Fruit fly (Drosophila melanogaster): ENCODE results near the gene Frl.

The Frl gene

DNA sequence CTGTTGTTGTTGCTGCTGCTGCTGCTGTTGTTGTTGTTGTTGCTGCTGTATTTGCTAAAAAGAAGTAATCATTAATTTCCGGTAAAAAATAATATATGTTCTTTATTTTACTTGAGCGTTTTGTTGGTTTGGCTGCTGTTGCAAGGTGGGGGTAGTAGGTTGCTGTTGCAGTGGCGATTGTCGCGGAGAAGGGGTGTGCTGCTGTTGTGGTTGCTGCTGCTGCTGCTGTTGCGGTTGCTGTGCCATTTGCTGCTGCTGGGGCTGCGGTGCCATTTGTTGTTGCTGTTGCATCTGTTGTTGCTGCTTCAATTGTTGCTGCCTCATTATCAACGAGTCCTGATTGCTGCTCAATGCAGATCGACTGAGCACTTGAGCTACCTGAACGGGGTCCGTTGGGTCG lies 27.3 kb upstream of the Frl start:
- TF ChIP-seq CG6791 (GFP tag; IDR thresholded peaks at IDR 0.05; ENCODE audit: partially characterized antibody) (no peak), tx (GFP tag; optimal IDR thresholded peaks at IDR 0.05) (no peak), Fer3 (tag; optimal IDR thresholded peaks at IDR 0.05) (no peak), CG17612 (GFP tag; IDR thresholded peaks at IDR 0.05) (no peak), CG2712 (tag; optimal IDR thresholded peaks at IDR 0.05) (no peak), CG18599 (GFP tag; optimal IDR thresholded peaks at IDR 0.05) (no peak), MTF-1 (GFP tag; optimal IDR thresholded peaks at IDR 0.05; ENCODE audit: borderline replicate concordance) (no peak), Dfd (GFP tag; optimal IDR thresholded peaks at IDR 0.05) (peak in 1 of 2 experiments; percentile 77), CG4360 (GFP tag; IDR thresholded peaks at IDR 0.05) (peak; percentile 37; the same call in 1 of the 2 replicates), Vsx1 (GFP tag; optimal IDR thresholded peaks at IDR 0.05) (no peak), tin (GFP tag; optimal IDR thresholded peaks at IDR 0.05) (no peak)

dm6 chr3L:14027549-14027948 lies 25.5 kb upstream of the Frl start:
- TF ChIP-seq Dfd (GFP tag; optimal IDR thresholded peaks at IDR 0.05) (peak in 1 of 2 experiments; percentile 44), CG18476 (GFP tag; optimal IDR thresholded peaks at IDR 0.05) (no peak), phol (tag; optimal IDR thresholded peaks at IDR 0.05) (no peak), Hmx (GFP tag; optimal IDR thresholded peaks at IDR 0.05) (no peak), Oaz (GFP tag; IDR thresholded peaks at IDR 0.05) (no peak), sisA (GFP tag; IDR thresholded peaks at IDR 0.05) (no peak), CG4360 (GFP tag; IDR thresholded peaks at IDR 0.05) (peak; percentile 64), trem (tag; optimal IDR thresholded peaks at IDR 0.05) (no peak), emc (GFP tag; optimal IDR thresholded peaks at IDR 0.05) (no peak)

- no peak for TF ChIP-seq CG30403 (GFP tag; optimal IDR thresholded peaks at IDR 0.05)
- peak; percentile 39; the same call in 1 of the 2 replicates for TF ChIP-seq H2.0 (GFP tag; IDR thresholded peaks at IDR 0.05)
- peak; percentile 11 for TF ChIP-seq CG17829 (tag; optimal IDR thresholded peaks at IDR 0.05)
- TF ChIP-seq CG15479 (GFP tag; optimal IDR thresholded peaks at IDR 0.05): no peak
- TF ChIP-seq sens-2 (GFP tag; IDR thresholded peaks at IDR 0.05): no peak
- TF ChIP-seq Sry-β (GFP tag; optimal IDR thresholded peaks at IDR 0.05): no peak
- no peak for TF ChIP-seq sim (GFP tag; IDR thresholded peaks at IDR 0.05)
- no peak for TF ChIP-seq CG5180 (GFP tag; optimal IDR thresholded peaks at IDR 0.05)
- TF ChIP-seq schlank (tag; optimal IDR thresholded peaks at IDR 0.05): peak; percentile 8
- no peak for TF ChIP-seq Hr78 (GFP tag; optimal IDR thresholded peaks at IDR 0.05)
- no peak for TF ChIP-seq oc (tag; optimal IDR thresholded peaks at IDR 0.05)
- no peak for TF ChIP-seq salm (tag; optimal IDR thresholded peaks at IDR 0.05)
- no peak for TF ChIP-seq pros (GFP tag; optimal IDR thresholded peaks at IDR 0.05)
- no peak for TF ChIP-seq gsb-n (tag; optimal IDR thresholded peaks at IDR 0.05)
- TF ChIP-seq TFAM (GFP tag; optimal IDR thresholded peaks at IDR 0.05): no peak
- peak; percentile 41 for TF ChIP-seq Max (GFP tag; optimal IDR thresholded peaks at IDR 0.05)
- no peak for TF ChIP-seq Dip2 (GFP tag; IDR thresholded peaks at IDR 0.05)
- no peak for TF ChIP-seq Fer3 (tag; optimal IDR thresholded peaks at IDR 0.05)
- TF ChIP-seq grau (tag; optimal IDR thresholded peaks at IDR 0.05): peak; percentile 26
- TF ChIP-seq CG2202 (tag; optimal IDR thresholded peaks at IDR 0.05): peak; percentile 16
- peak; percentile 3 for TF ChIP-seq maf-S (GFP tag; optimal IDR thresholded peaks at IDR 0.05)
- no peak for TF ChIP-seq yki (optimal IDR thresholded peaks at IDR 0.05)
- TF ChIP-seq fu2 (GFP tag; optimal IDR thresholded peaks at IDR 0.05): peak; percentile 7
- TF ChIP-seq tap (tag; optimal IDR thresholded peaks at IDR 0.05): no peak
- TF ChIP-seq CG4328 (GFP tag; optimal IDR thresholded peaks at IDR 0.05): no peak
- TF ChIP-seq Xrp1 (GFP tag; IDR thresholded peaks at IDR 0.05): peak; percentile 44; the same call in 1 of the 2 replicates
- peak; percentile 76 for TF ChIP-seq CG7987 (GFP tag; optimal IDR thresholded peaks at IDR 0.05)
- TF ChIP-seq H15 (GFP tag; IDR thresholded peaks at IDR 0.05): 0 out of 3 replicates have a peak, but pooled peaks have one; percentile 29
- TF ChIP-seq HmgD (GFP tag; optimal IDR thresholded peaks at IDR 0.05): peak; percentile 6
Measured at dm6 chr3L:14028485-14029384, 24.3 kb upstream of the Frl start, which contains the start of gene Ptip. Gene Ptip (minus strand): TSS chr3L:14029121.
